Fruit fly (Drosophila melanogaster): ENCODE results near the gene CG31606.

CG31606 gene

DNA sequence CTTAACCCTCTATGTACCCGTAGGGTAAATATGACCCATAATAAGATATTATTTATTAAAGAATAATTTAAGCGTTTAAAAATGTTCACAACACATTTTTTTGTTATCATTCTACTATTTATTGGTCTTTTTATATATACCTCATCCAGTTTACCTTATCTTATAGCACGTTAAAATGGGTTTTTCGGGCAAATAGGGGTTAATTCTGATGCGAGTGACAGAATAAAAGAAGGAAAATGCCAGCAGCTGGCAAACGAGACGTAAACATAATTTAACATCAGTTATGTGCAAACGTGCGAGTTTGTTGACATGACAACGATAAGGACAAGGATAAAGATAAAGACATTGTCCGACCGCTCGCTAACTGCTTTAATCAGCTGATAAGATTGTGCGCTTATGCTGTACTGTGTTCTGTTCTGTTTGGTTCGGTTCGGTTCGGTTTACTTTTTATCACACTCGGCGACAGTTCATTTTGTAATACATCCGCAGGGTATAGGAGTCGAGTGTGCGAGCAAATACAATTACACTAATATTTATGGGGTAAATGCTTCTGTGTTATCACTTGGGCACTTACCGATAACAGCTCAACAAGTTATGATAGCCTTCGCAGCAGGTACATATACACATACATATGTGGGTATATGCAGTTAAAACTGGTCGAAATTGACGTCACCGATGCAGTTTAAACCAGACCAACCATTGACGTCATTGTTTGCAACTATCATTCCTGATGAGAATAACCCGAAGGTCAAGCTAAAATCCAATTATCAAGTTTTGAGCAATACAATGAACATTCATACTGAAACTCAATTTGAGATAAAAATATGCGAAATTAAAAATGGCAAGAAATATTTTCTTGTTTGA is 46.7 kb upstream of the CG31606 start (continued):
- TF ChIP-seq kay (GFP tag; optimal IDR thresholded peaks at IDR 0.05) = peak; percentile 8
- TF ChIP-seq Med (GFP tag) = peak; percentile 28
- TF ChIP-seq Doc3 (GFP tag; IDR thresholded peaks at IDR 0.05; ENCODE audit: partially characterized antibody) = no peak
- peak; percentile 37; the same call in 1 of the 3 replicates for TF ChIP-seq dysf (GFP tag; IDR thresholded peaks at IDR 0.05)
- peak; percentile 31 for TF ChIP-seq CG15601 (tag; optimal IDR thresholded peaks at IDR 0.05)
- TF ChIP-seq twi (tag; optimal IDR thresholded peaks at IDR 0.05) = peak; percentile 53
- peak in 1 of 2 experiments; percentile 45 for TF ChIP-seq Hr51 (GFP tag; optimal IDR thresholded peaks at IDR 0.05)
- peak; percentile 37 for TF ChIP-seq CG12219 (GFP tag; optimal IDR thresholded peaks at IDR 0.05)
- TF ChIP-seq sob (GFP tag; IDR thresholded peaks at IDR 0.05) = no peak
- TF ChIP-seq ara (GFP tag; IDR thresholded peaks at IDR 0.05) = no peak
- peak; percentile 34 for TF ChIP-seq Kr (GFP tag; optimal IDR thresholded peaks at IDR 0.05)
- peak; percentile 2 for TF ChIP-seq trem (tag; optimal IDR thresholded peaks at IDR 0.05)
- peak in 1 of 2 experiments; percentile 68 for TF ChIP-seq Pdp1 (GFP tag; optimal IDR thresholded peaks at IDR 0.05)
- TF ChIP-seq CG6689 (GFP tag; IDR thresholded peaks at IDR 0.05) = no peak
- TF ChIP-seq toy (GFP tag; IDR thresholded peaks at IDR 0.05) = no peak
- peak; percentile 19 for TF ChIP-seq Ssrp (tag; optimal IDR thresholded peaks at IDR 0.05)
- TF ChIP-seq Asciz (GFP tag; optimal IDR thresholded peaks at IDR 0.05) = peak; percentile 23
- peak in 1 of 3 experiments; percentile 62 for TF ChIP-seq Stat92E (GFP tag; optimal IDR thresholded peaks at IDR 0.05)
- peak; percentile 19 for TF ChIP-seq tap (tag; optimal IDR thresholded peaks at IDR 0.05)
- TF ChIP-seq CG9876 (GFP tag; optimal IDR thresholded peaks at IDR 0.05) = no peak
- TF ChIP-seq CG11696 (GFP tag; IDR thresholded peaks at IDR 0.05) = 0 out of 2 replicates have a peak, but pooled peaks have one; percentile 6
- TF ChIP-seq CG12391 (tag; optimal IDR thresholded peaks at IDR 0.05) = peak; percentile 9
- TF ChIP-seq CG7556 (GFP tag; optimal IDR thresholded peaks at IDR 0.05) = peak; percentile 12
- peak; percentile 8 for TF ChIP-seq fd3F (GFP tag; optimal IDR thresholded peaks at IDR 0.05)
- peak; percentile 40 for TF ChIP-seq CG13296 (GFP tag; optimal IDR thresholded peaks at IDR 0.05)
- no peak for TF ChIP-seq CG8290 (GFP tag; optimal IDR thresholded peaks at IDR 0.05)
- TF ChIP-seq CG8290 (tag; optimal IDR thresholded peaks at IDR 0.05) = peak in 1 of 2 experiments; percentile 35
- TF ChIP-seq dpn (GFP tag; optimal IDR thresholded peaks at IDR 0.05) = no peak
- 0 out of 2 replicates have a peak, but pooled peaks have one; percentile 38 for TF ChIP-seq CG31441 (GFP tag; IDR thresholded peaks at IDR 0.05)
- no peak for TF ChIP-seq TFAM (GFP tag; optimal IDR thresholded peaks at IDR 0.05)
- TF ChIP-seq CG17912 (GFP tag; optimal IDR thresholded peaks at IDR 0.05) = peak; percentile 0
- peak; percentile 11 for TF ChIP-seq Fer1 (GFP tag; optimal IDR thresholded peaks at IDR 0.05)
- TF ChIP-seq esg (GFP tag; conservative IDR thresholded peaks at IDR 0.05) = no peak
- peak; percentile 70; the same call in 1 of the 4 replicates for TF ChIP-seq chinmo (GFP tag; IDR thresholded peaks at IDR 0.05; ENCODE audit: partially characterized antibody)
- peak; percentile 41 for TF ChIP-seq CG18599 (GFP tag; optimal IDR thresholded peaks at IDR 0.05)
- peak; percentile 23 for TF ChIP-seq Nf-YC (tag; optimal IDR thresholded peaks at IDR 0.05)
- peak; percentile 54; the same call in 1 of the 3 replicates for TF ChIP-seq ci (GFP tag; IDR thresholded peaks at IDR 0.05)
- peak; percentile 54 for TF ChIP-seq sens (GFP tag)
- TF ChIP-seq CG6254 (GFP tag; optimal IDR thresholded peaks at IDR 0.05) = peak; percentile 23
- TF ChIP-seq hkb (optimal IDR thresholded peaks at IDR 0.05) = no peak
- peak; percentile 31; the same call in 1 of the 2 replicates for TF ChIP-seq hkb (GFP tag; IDR thresholded peaks at IDR 0.05)
- peak; percentile 55 for TF ChIP-seq Meics (GFP tag; optimal IDR thresholded peaks at IDR 0.05)
- 0 out of 2 replicates have a peak, but pooled peaks have one; percentile 27 for TF ChIP-seq Xrp1 (GFP tag; IDR thresholded peaks at IDR 0.05)
- TF ChIP-seq CG14441 (GFP tag; IDR thresholded peaks at IDR 0.05) = 0 out of 2 replicates have a peak, but pooled peaks have one; percentile 5
- TF ChIP-seq exex (tag; optimal IDR thresholded peaks at IDR 0.05) = peak; percentile 99
- peak; percentile 26; the same call in 1 of the 2 replicates for TF ChIP-seq Drgx (GFP tag; IDR thresholded peaks at IDR 0.05)
- no peak for TF ChIP-seq CG12744 (GFP tag; optimal IDR thresholded peaks at IDR 0.05)
- TF ChIP-seq HmgZ (tag; optimal IDR thresholded peaks at IDR 0.05) = peak; percentile 27

Data from whole organism, embryonic.